Worm (Caenorhabditis elegans): ENCODE measurements around the gene srg-48.

Gene srg-48

DNA sequence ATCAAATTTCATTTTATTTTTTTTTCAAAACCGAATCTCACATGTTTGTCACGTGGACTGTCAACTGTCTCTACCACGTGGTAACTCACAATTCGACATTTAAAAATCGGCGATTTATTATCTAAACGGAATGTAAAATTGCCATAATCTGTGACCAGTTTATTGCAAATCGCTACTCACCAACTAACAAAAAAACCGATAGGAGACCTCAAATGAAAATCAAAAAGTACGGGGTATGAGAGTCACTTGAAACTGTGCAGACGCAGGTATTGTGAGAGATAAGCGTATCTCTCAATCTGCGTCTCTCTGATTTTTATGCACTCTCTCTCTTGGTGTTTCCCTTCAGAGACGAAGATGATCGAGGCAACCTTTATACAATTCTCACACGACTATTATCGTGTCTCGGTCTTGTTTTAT lies 24.4 kb upstream of the srg-48 start (continued):
- no peak for TF ChIP-seq Y116A8C.19 (tag; optimal IDR thresholded peaks at IDR 0.05; ENCODE audit: borderline replicate concordance)
- TF ChIP-seq ceh-63 (GFP tag; optimal IDR thresholded peaks at IDR 0.05): no peak
- no peak for TF ChIP-seq nhr-11 (tag; optimal IDR thresholded peaks at IDR 0.05)
- no peak for TF ChIP-seq nhr-12 (tag; optimal IDR thresholded peaks at IDR 0.05)
- TF ChIP-seq lin-39 (tag; optimal IDR thresholded peaks at IDR 0.05): no peak
- peak; percentile 88 for TF ChIP-seq lin-14 (GFP tag; optimal IDR thresholded peaks at IDR 0.05)
- TF ChIP-seq F16B12.6 (tag; optimal IDR thresholded peaks at IDR 0.05): no peak
- no peak for TF ChIP-seq pqm-1 (tag; optimal IDR thresholded peaks at IDR 0.05)
- peak in 2 of 3 experiments; percentile 38 to 40 for TF ChIP-seq ceh-82 (tag; optimal IDR thresholded peaks at IDR 0.05)
- peak; percentile 27 for TF ChIP-seq sup-37 (GFP tag; optimal IDR thresholded peaks at IDR 0.05)
- TF ChIP-seq ceh-8 (GFP tag; optimal IDR thresholded peaks at IDR 0.05): no peak
- TF ChIP-seq efl-1 (optimal IDR thresholded peaks at IDR 0.05): peak; percentile 27 to 56
- peak; percentile 22 to 91 for TF ChIP-seq efl-1 (GFP tag; optimal IDR thresholded peaks at IDR 0.05 in 1 of 2)
- TF ChIP-seq unc-98 (GFP tag; IDR thresholded peaks at IDR 0.05): 0 out of 2 replicates have a peak, but pooled peaks have one; percentile 14
- TF ChIP-seq sox-4 (tag; optimal IDR thresholded peaks at IDR 0.05): no peak
- peak; percentile 43 for TF ChIP-seq nhr-77 (tag; optimal IDR thresholded peaks at IDR 0.05)
- TF ChIP-seq C16A3.4 (tag; optimal IDR thresholded peaks at IDR 0.05): peak; percentile 44
- TF ChIP-seq sptf-1 (tag; optimal IDR thresholded peaks at IDR 0.05): no peak
- TF ChIP-seq pax-3 (tag; optimal IDR thresholded peaks at IDR 0.05): no peak
- TF ChIP-seq nhr-19 (GFP tag; conservative IDR thresholded peaks at IDR 0.05): peak; percentile 83
- TF ChIP-seq dsc-1 (tag; optimal IDR thresholded peaks at IDR 0.05): no peak
- no peak for TF ChIP-seq unc-62 (GFP tag; optimal IDR thresholded peaks at IDR 0.05)
- TF ChIP-seq lin-35 (GFP tag; optimal IDR thresholded peaks at IDR 0.05): peak; percentile 28 to 74
- TF ChIP-seq isw-1 (GFP tag; IDR thresholded peaks at IDR 0.05): no peak
- TF ChIP-seq lin-13 (GFP tag; optimal IDR thresholded peaks at IDR 0.05): peak; percentile 48
- peak; percentile 71 for TF ChIP-seq fos-1 (tag; optimal IDR thresholded peaks at IDR 0.05)
- TF ChIP-seq fkh-8 (tag; optimal IDR thresholded peaks at IDR 0.05): no peak
- peak; percentile 65 for TF ChIP-seq mep-1 (tag; optimal IDR thresholded peaks at IDR 0.05)
- TF ChIP-seq nhr-90 (tag; optimal IDR thresholded peaks at IDR 0.05; ENCODE audit: poor library complexity): peak; percentile 83
- TF ChIP-seq xbp-1 (tag; optimal IDR thresholded peaks at IDR 0.05): peak; percentile 49
- TF ChIP-seq irx-1 (tag; optimal IDR thresholded peaks at IDR 0.05): peak; percentile 67
- no peak for TF ChIP-seq nhr-76 (tag; optimal IDR thresholded peaks at IDR 0.05)

DNA sequence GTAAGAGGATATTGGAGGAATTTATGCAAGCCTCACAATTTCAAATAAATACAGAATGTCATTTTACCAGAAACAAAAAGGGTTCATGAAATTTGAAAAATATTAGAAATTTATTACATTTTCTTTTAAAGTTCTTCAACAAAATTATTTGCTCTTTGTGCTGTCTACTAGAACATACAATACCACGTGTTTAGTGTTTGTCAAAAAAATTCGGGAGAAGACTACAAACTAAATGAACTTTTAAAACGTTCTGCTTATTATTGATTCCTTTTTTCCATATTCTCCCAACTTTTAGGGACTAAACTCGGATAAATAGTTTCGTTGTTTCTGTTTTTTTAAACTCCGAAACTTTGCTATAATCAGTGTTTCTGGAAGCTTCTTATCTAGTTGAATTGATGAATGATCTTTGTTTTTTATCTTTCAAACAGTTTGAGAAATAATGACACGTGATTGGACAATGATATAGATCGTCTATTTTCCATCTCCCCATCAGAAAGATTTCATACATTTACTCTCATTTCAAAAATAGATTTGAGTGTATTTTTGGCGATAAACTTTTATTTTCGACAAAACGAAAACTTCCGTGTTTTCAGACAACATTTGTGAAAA lies 23.5 kb upstream of the srg-48 start:
- TF ChIP-seq nhr-28 (tag; optimal IDR thresholded peaks at IDR 0.05) (no peak), C04F5.9 (tag; optimal IDR thresholded peaks at IDR 0.05) (no peak), tlp-1 (tag; optimal IDR thresholded peaks at IDR 0.05) (no peak), ztf-4 (tag; optimal IDR thresholded peaks at IDR 0.05) (peak; percentile 6), lin-35 (GFP tag; optimal IDR thresholded peaks at IDR 0.05) (peak in 1 of 2 experiments; percentile 66), nhr-11 (tag; optimal IDR thresholded peaks at IDR 0.05) (no peak), efl-1 (optimal IDR thresholded peaks at IDR 0.05) (no peak), efl-1 (GFP tag; optimal IDR thresholded peaks at IDR 0.05 in 1 of 2) (peak in 1 of 2 experiments; percentile 84), blmp-1 (tag; optimal IDR thresholded peaks at IDR 0.05) (peak; percentile 10), lin-14 (GFP tag; optimal IDR thresholded peaks at IDR 0.05) (peak; percentile 37), Y116A8C.19 (tag; optimal IDR thresholded peaks at IDR 0.05; ENCODE audit: borderline replicate concordance) (no peak), nhr-47 (tag; optimal IDR thresholded peaks at IDR 0.05) (peak; percentile 4), mdl-1 (tag; optimal IDR thresholded peaks at IDR 0.05) (no peak), C34B4.2 (tag; optimal IDR thresholded peaks at IDR 0.05) (no peak), lsy-2 (tag; optimal IDR thresholded peaks at IDR 0.05) (peak in 1 of 2 experiments; percentile 33), nhr-71 (tag; optimal IDR thresholded peaks at IDR 0.05) (peak; percentile 62), elt-3 (tag; optimal IDR thresholded peaks at IDR 0.05) (peak in 2 of 6 experiments; percentile 31 to 57), nhr-20 (tag; optimal IDR thresholded peaks at IDR 0.05) (peak; percentile 66), elt-2 (tag; optimal IDR thresholded peaks at IDR 0.05) (peak; percentile 73), nhr-85 (tag) (peak; percentile 85), C16A3.4 (tag; optimal IDR thresholded peaks at IDR 0.05) (no peak), snu-23 (GFP tag; optimal IDR thresholded peaks at IDR 0.05) (peak; percentile 50), nhr-19 (GFP tag; conservative IDR thresholded peaks at IDR 0.05) (peak; percentile 57), nhr-12 (tag; optimal IDR thresholded peaks at IDR 0.05) (no peak), mab-9 (GFP tag; IDR thresholded peaks at IDR 0.05) (no peak), nhr-90 (tag; optimal IDR thresholded peaks at IDR 0.05; ENCODE audit: poor library complexity) (peak; percentile 4), unc-130 (tag; optimal IDR thresholded peaks at IDR 0.05) (no peak), grh-1 (GFP tag; IDR thresholded peaks at IDR 0.05) (peak; percentile 42; the same call in 1 of the 2 replicates), mep-1 (tag; optimal IDR thresholded peaks at IDR 0.05) (peak; percentile 30)
